Worm (Caenorhabditis elegans) whole organism, young adult: ENCODE data around the gene C52B11.5.

Experiments
- B0261.1 ChIP-seq: sonication (generic microtip); optimal IDR thresholded peaks from 2 replicates; lab custom pipeline; 2016; ENCODE audit warnings: mild to moderate bottlenecking, missing genetic modification characterization, moderate library complexity, missing compliant biosample characterization
- B0336.3 ChIP-seq: fragments of 200-800 bp; sonication (Bioruptor generic); IDR thresholded peaks from 2 replicates; pipeline ENCODE4 v1.3.6; 2022; ENCODE audit warnings: missing genetic modification characterization, missing compliant biosample characterization
- C17E4.6 ChIP-seq: fragments of 200-800 bp; sonication (Bioruptor generic); IDR thresholded peaks from 2 replicates; pipeline ENCODE4 v1.3.6; 2022; ENCODE audit warnings: missing genetic modification reagents, missing genetic modification characterization, missing compliant biosample characterization
- F55B11.4 ChIP-seq: sonication (generic microtip); optimal IDR thresholded peaks from 2 replicates; lab custom pipeline; 2016; ENCODE audit warnings: missing compliant biosample characterization, missing genetic modification characterization, borderline replicate concordance; ENCODE audit not compliant: insufficient read depth
- F57C9.4 ChIP-seq: sonication (generic microtip); optimal IDR thresholded peaks from 2 replicates; lab custom pipeline; 2017; ENCODE audit warnings: mild to moderate bottlenecking, missing genetic modification characterization, missing compliant biosample characterization
- K11D2.4 ChIP-seq: fragments of 200-800 bp; sonication (Bioruptor generic); IDR thresholded peaks from 2 replicates; pipeline ENCODE4 v1.3.6; 2022; ENCODE audit warnings: missing genetic modification reagents, missing genetic modification characterization, missing compliant biosample characterization
- T07F8.4 ChIP-seq: sonication (generic microtip); optimal IDR thresholded peaks from 2 replicates; lab custom pipeline; 2016; ENCODE audit warnings: mild to moderate bottlenecking, missing genetic modification characterization, moderate library complexity, missing compliant biosample characterization
- T26A5.8 ChIP-seq: sonication (generic microtip); optimal IDR thresholded peaks from 2 replicates; lab custom pipeline; 2016; ENCODE audit warnings: missing genetic modification characterization, missing compliant biosample characterization
- Y53G8AR.9 ChIP-seq: fragments of 200-800 bp; sonication (Bioruptor generic); conservative IDR thresholded peaks from 2 replicates; pipeline ENCODE4 v1.3.6; 2022; ENCODE audit warnings: missing genetic modification reagents, missing genetic modification characterization, missing compliant biosample characterization
- Y56A3A.18 ChIP-seq: fragments of 200-800 bp; sonication (Bioruptor generic); IDR thresholded peaks from 2 replicates; pipeline ENCODE4 v1.3.6; 2022; ENCODE audit warnings: missing genetic modification reagents, missing genetic modification characterization, missing compliant biosample characterization
- ZK185.1 ChIP-seq: sonication (generic microtip); optimal IDR thresholded peaks from 2 replicates; lab custom pipeline; 2016; ENCODE audit warnings: mild to moderate bottlenecking, missing genetic modification characterization, missing compliant biosample characterization; ENCODE audit not compliant: poor library complexity, severe bottlenecking
- aptf-3 ChIP-seq: fragments of 200-800 bp; sonication (Bioruptor generic); IDR thresholded peaks from 2 replicates; pipeline ENCODE4 v1.3.6; 2022; ENCODE audit warnings: missing genetic modification characterization, missing compliant biosample characterization
- athp-1 ChIP-seq: sonication (generic microtip); optimal IDR thresholded peaks from 2 replicates; lab custom pipeline; 2017; ENCODE audit warnings: mild to moderate bottlenecking, missing genetic modification characterization, missing compliant biosample characterization
- attf-3 ChIP-seq: fragments of 200-800 bp; sonication (Bioruptor generic); conservative IDR thresholded peaks from 2 replicates; pipeline ENCODE4 v1.3.6; 2022; ENCODE audit warnings: missing genetic modification reagents, missing genetic modification characterization, missing compliant biosample characterization
- ccch-3 ChIP-seq: fragments of 200-800 bp; sonication (Bioruptor generic); optimal IDR thresholded peaks from 2 replicates; lab custom pipeline; 2018; ENCODE audit warnings: mild to moderate bottlenecking, missing genetic modification characterization, missing compliant biosample characterization
- cebp-2 ChIP-seq: fragments of 200-800 bp; sonication (Bioruptor generic); IDR thresholded peaks from 2 replicates; pipeline ENCODE4 v1.3.6; 2022; ENCODE audit warnings: missing genetic modification characterization, missing compliant biosample characterization
- ceh-100 ChIP-seq: fragments of 200-800 bp; sonication (Bioruptor generic); IDR thresholded peaks from 2 replicates; pipeline ENCODE4 v1.3.6; 2022; ENCODE audit warnings: missing genetic modification reagents, missing genetic modification characterization, missing compliant biosample characterization
- ceh-27 ChIP-seq: fragments of 200-800 bp; sonication (Bioruptor generic); optimal IDR thresholded peaks from 2 replicates; lab custom pipeline; 2018; ENCODE audit warnings: mild to moderate bottlenecking, missing genetic modification characterization, moderate library complexity, missing compliant biosample characterization
- ceh-58 ChIP-seq: fragments of 200-800 bp; sonication (Bioruptor generic); IDR thresholded peaks from 2 replicates; pipeline ENCODE4 v1.3.6; 2022; ENCODE audit warnings: missing genetic modification characterization, missing compliant biosample characterization
- chd-7 ChIP-seq: sonication (generic microtip); optimal IDR thresholded peaks from 2 replicates; lab custom pipeline; 2016; ENCODE audit warnings: mild to moderate bottlenecking, missing genetic modification characterization, moderate library complexity, missing compliant biosample characterization
- dpl-1 ChIP-seq: fragments of 150-350 bp; optimal IDR thresholded peaks from 2 replicates; lab custom pipeline; 2014; ENCODE audit warnings: missing biosample characterization, missing genetic modification reagents, missing genetic modification characterization
- egl-18 ChIP-seq: fragments of 200-800 bp; sonication (Bioruptor generic); IDR thresholded peaks from 2 replicates; pipeline ENCODE4 v1.3.6; 2022; ENCODE audit warnings: missing genetic modification reagents, missing genetic modification characterization, missing compliant biosample characterization
- egl-44 ChIP-seq: fragments of 200-800 bp; sonication (Bioruptor generic); IDR thresholded peaks from 2 replicates; pipeline ENCODE4 v1.3.6; 2022; ENCODE audit warnings: missing genetic modification reagents, missing genetic modification characterization, missing compliant biosample characterization
- ekl-4 ChIP-seq: fragments of 200-800 bp; sonication (Bioruptor generic); IDR thresholded peaks from 2 replicates; pipeline ENCODE4 v1.3.6; 2022; ENCODE audit warnings: missing genetic modification reagents, missing genetic modification characterization, missing compliant biosample characterization
- fkh-3 ChIP-seq: sonication (generic microtip); optimal IDR thresholded peaks from 2 replicates; lab custom pipeline; 2016; ENCODE audit warnings: mild to moderate bottlenecking, missing genetic modification characterization, missing compliant biosample characterization
- gei-17 ChIP-seq: fragments of 200-800 bp; sonication (Bioruptor generic); optimal IDR thresholded peaks from 2 replicates; lab custom pipeline; 2018; ENCODE audit warnings: mild to moderate bottlenecking, missing genetic modification characterization, missing compliant biosample characterization
- hlh-26 ChIP-seq: fragments of 200-800 bp; sonication (Bioruptor generic); conservative IDR thresholded peaks from 2 replicates; pipeline ENCODE4 v1.3.6; 2022; ENCODE audit warnings: missing genetic modification reagents, missing genetic modification characterization, missing compliant biosample characterization
- hrde-1 ChIP-seq: sonication (generic microtip); optimal IDR thresholded peaks from 2 replicates; lab custom pipeline; 2016; ENCODE audit warnings: missing genetic modification characterization, mild to moderate bottlenecking, missing compliant biosample characterization, moderate library complexity, missing genotype, missing genetic modification reagents, borderline replicate concordance
- hsf-1 ChIP-seq: fragments of 200-800 bp; sonication (Bioruptor generic); IDR thresholded peaks from 2 replicates; pipeline ENCODE4 v1.3.6; 2022; ENCODE audit warnings: missing genetic modification reagents, missing genetic modification characterization, missing compliant biosample characterization
- let-526 ChIP-seq: fragments of 200-800 bp; sonication (Bioruptor generic); IDR thresholded peaks from 2 replicates; pipeline ENCODE4 v1.3.6; 2022; ENCODE audit warnings: missing genetic modification reagents, missing genetic modification characterization, missing compliant biosample characterization
- madf-10 ChIP-seq: sonication (generic microtip); optimal IDR thresholded peaks from 2 replicates; lab custom pipeline; 2016; ENCODE audit warnings: mild to moderate bottlenecking, missing genetic modification characterization, missing compliant biosample characterization
- mcd-1 ChIP-seq: fragments of 200-800 bp; sonication (Bioruptor generic); IDR thresholded peaks from 2 replicates; pipeline ENCODE4 v1.3.6; 2022; ENCODE audit warnings: missing genetic modification reagents, missing genetic modification characterization, missing compliant biosample characterization
- mxl-1 ChIP-seq: sonication (generic microtip); optimal IDR thresholded peaks from 2 replicates; lab custom pipeline; 2016; ENCODE audit warnings: missing genetic modification characterization, missing compliant biosample characterization
- nfyb-1 ChIP-seq: fragments of 200-800 bp; sonication (Bioruptor generic); IDR thresholded peaks from 2 replicates; pipeline ENCODE4 v1.3.6; 2022; ENCODE audit warnings: missing genetic modification reagents, missing genetic modification characterization, missing compliant biosample characterization
- nhr-179 ChIP-seq: sonication (generic microtip); optimal IDR thresholded peaks from 2 replicates; lab custom pipeline; 2016; ENCODE audit warnings: mild to moderate bottlenecking, missing genetic modification characterization, missing compliant biosample characterization
- nhr-80 ChIP-seq: sonication (generic microtip); optimal IDR thresholded peaks from 2 replicates; lab custom pipeline; 2016; ENCODE audit warnings: missing genetic modification characterization, missing compliant biosample characterization
- pbrm-1 ChIP-seq: fragments of 200-800 bp; sonication (Bioruptor generic); IDR thresholded peaks from 2 replicates; pipeline ENCODE4 v1.3.6; 2022; ENCODE audit warnings: missing genetic modification reagents, missing genetic modification characterization, missing compliant biosample characterization
- rec-8 ChIP-seq, 2 experiments: sonication (generic microtip); optimal IDR thresholded peaks; 2 replicates each; lab custom pipeline; 2016; ENCODE audit warnings: mild to moderate bottlenecking in 2 of 2, missing genetic modification characterization in 2 of 2, missing genetic modification reagents in 2 of 2, missing genotype in 2 of 2, missing biosample characterization in 1 of 2, missing compliant biosample characterization in 1 of 2, moderate library complexity in 1 of 2
- repo-1 ChIP-seq: sonication (generic microtip); optimal IDR thresholded peaks from 2 replicates; lab custom pipeline; 2017; ENCODE audit warnings: mild to moderate bottlenecking, missing genetic modification characterization, missing compliant biosample characterization
- rpc-1 ChIP-seq, 2 experiments: fragments of 150-350 bp in 1 of 2; sonication (generic microtip) in 1 of 2; optimal IDR thresholded peaks; 2 replicates each; lab custom pipeline; 2014 to 2018; ENCODE audit warnings: missing biosample characterization in 1 of 2, missing genetic modification characterization in 1 of 2, missing genetic modification reagents in 1 of 2, missing genotype in 1 of 2
- sea-2 ChIP-seq: fragments of 200-800 bp; sonication (Bioruptor generic); IDR thresholded peaks from 2 replicates; pipeline ENCODE4 v1.3.6; 2022; ENCODE audit warnings: missing genetic modification characterization, missing compliant biosample characterization
- snpc-1.3 ChIP-seq: sonication (generic microtip); optimal IDR thresholded peaks from 2 replicates; lab custom pipeline; 2017; ENCODE audit warnings: missing genetic modification characterization, mild to moderate bottlenecking, missing compliant biosample characterization, antibody characterized with exemption, moderate library complexity, missing genotype, missing genetic modification reagents; ENCODE audit not compliant: insufficient read depth
- snpc-4 ChIP-seq, 5 experiments: fragments of 150-350 bp in 1 of 5; sonication (generic microtip) in 4 of 5; optimal IDR thresholded peaks; 2 replicates each; lab custom pipeline; 2014 to 2018; ENCODE audit warnings: missing genetic modification characterization in 5 of 5, missing biosample characterization in 3 of 5, antibody characterized with exemption in 2 of 5, mild to moderate bottlenecking in 2 of 5, missing compliant biosample characterization in 2 of 5, missing genotype in 2 of 5, moderate library complexity in 2 of 5, missing genetic modification reagents in 1 of 5
- zfh-2 ChIP-seq: fragments of 200-800 bp; sonication (Bioruptor generic); conservative IDR thresholded peaks from 2 replicates; pipeline ENCODE4 v1.3.6; 2022; ENCODE audit warnings: missing genetic modification reagents, missing genetic modification characterization, missing compliant biosample characterization
- ztf-22 ChIP-seq: fragments of 200-800 bp; sonication (Bioruptor generic); optimal IDR thresholded peaks from 2 replicates; lab custom pipeline; 2018; ENCODE audit warnings: mild to moderate bottlenecking, missing genetic modification characterization, moderate library complexity, missing compliant biosample characterization
- ztf-28 ChIP-seq: fragments of 200-800 bp; sonication (Bioruptor generic); IDR thresholded peaks from 2 replicates; pipeline ENCODE4 v1.3.6; 2022; ENCODE audit warnings: missing genetic modification reagents, missing genetic modification characterization, missing compliant biosample characterization
- ztf-3 ChIP-seq: fragments of 200-800 bp; sonication (Bioruptor generic); optimal IDR thresholded peaks from 2 replicates; lab custom pipeline; 2018; ENCODE audit warnings: mild to moderate bottlenecking, missing genetic modification characterization, missing compliant biosample characterization

C52B11.5 gene

DNA sequence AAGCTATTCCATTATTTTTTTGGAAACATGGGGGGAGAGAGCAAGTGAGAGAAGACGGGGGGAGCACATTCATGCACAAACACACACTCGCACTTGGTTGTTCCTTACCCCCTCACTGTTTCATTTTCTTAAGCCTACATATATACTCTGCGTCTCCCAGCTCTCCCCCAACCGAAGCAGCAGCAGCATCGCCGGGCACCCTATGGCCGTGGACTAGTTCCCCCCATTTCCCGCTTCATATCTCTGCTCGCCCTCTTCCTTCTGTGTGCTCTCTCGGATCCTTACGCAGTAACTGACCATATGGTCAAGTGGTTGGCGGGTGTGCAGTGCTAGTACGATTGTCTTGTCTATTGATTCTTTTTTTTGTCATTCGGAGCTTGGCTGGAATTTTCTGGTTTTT, 29.7 kb downstream of the C52B11.5 start (continued):
- peak; percentile 15 for TF ChIP-seq T26A5.8 (tag; lab: Kevin White, UChicago)
- TF ChIP-seq madf-10: no peak
- no peak for TF ChIP-seq ceh-58 (GFP tag; lab: Robert Waterston, UW)
- no peak for TF ChIP-seq egl-18
- peak; percentile 36 for TF ChIP-seq chd-7 (tag; lab: Kevin White, UChicago)
- 0 out of 2 replicates have a peak, but pooled peaks have one; percentile 12 for TF ChIP-seq K11D2.4 (GFP tag; lab: Robert Waterston, UW)
- TF ChIP-seq snpc-1.3 (tag; lab: Kevin White, UChicago): no peak
- TF ChIP-seq rpc-1 (optimal IDR thresholded peaks at IDR 0.05; lab: Kevin White, UChicago): no peak
- no peak for TF ChIP-seq rpc-1 (tag; optimal IDR thresholded peaks at IDR 0.05; lab: Kevin White, UChicago)
- no peak for TF ChIP-seq F57C9.4 (tag; lab: Kevin White, UChicago)
- peak; percentile 61 for TF ChIP-seq gei-17 (GFP tag; lab: Kevin White, UChicago)
- TF ChIP-seq ztf-22 (GFP tag; lab: Kevin White, UChicago): peak; percentile 23
- no peak for TF ChIP-seq attf-3
- no peak for TF ChIP-seq Y53G8AR.9 (GFP tag; lab: Robert Waterston, UW)
- TF ChIP-seq ekl-4 (GFP tag; lab: Robert Waterston, UW): 0 out of 2 replicates have a peak, but pooled peaks have one; percentile 31
- TF ChIP-seq B0336.3 (GFP tag; lab: Robert Waterston, UW): peak; percentile 50; the same call in 1 of the 2 replicates
- TF ChIP-seq T07F8.4 (tag; lab: Kevin White, UChicago): no peak
- TF ChIP-seq ztf-3 (GFP tag; lab: Kevin White, UChicago): no peak
- no peak for TF ChIP-seq C17E4.6 (GFP tag; lab: Robert Waterston, UW)
- TF ChIP-seq nhr-179 (tag; lab: Kevin White, UChicago): no peak
- TF ChIP-seq ceh-100 (GFP tag; lab: Robert Waterston, UW): no peak; the same call in 1 of the 2 replicates
- 0 out of 2 replicates have a peak, but pooled peaks have one; percentile 14 for TF ChIP-seq let-526 (GFP tag; lab: Robert Waterston, UW)
- TF ChIP-seq ceh-27: peak; percentile 87
- no peak for TF ChIP-seq rec-8 (tag; optimal IDR thresholded peaks at IDR 0.05; lab: Kevin White, UChicago)
- TF ChIP-seq sea-2 (GFP tag; lab: Robert Waterston, UW): no peak
- no peak for TF ChIP-seq snpc-4 (GFP tag; optimal IDR thresholded peaks at IDR 0.05; lab: Kevin White, UChicago)
- peak; percentile 4 to 53 (median 37) for TF ChIP-seq snpc-4 (tag; optimal IDR thresholded peaks at IDR 0.05; lab: Kevin White, UChicago)
- TF ChIP-seq ZK185.1 (tag; lab: Kevin White, UChicago): no peak
- TF ChIP-seq egl-44 (GFP tag; lab: Robert Waterston, UW): peak; percentile 71; the same call in 1 of the 2 replicates
- no peak for TF ChIP-seq mxl-1 (tag; lab: Kevin White, UChicago)
- no peak for TF ChIP-seq hrde-1 (tag; lab: Kevin White, UChicago)
- no peak for TF ChIP-seq dpl-1 (GFP tag; lab: Kevin White, UChicago)
- TF ChIP-seq nfyb-1: peak; percentile 76
- peak; percentile 81; the same call in 1 of the 2 replicates for TF ChIP-seq Y56A3A.18 (GFP tag; lab: Robert Waterston, UW)
- TF ChIP-seq mcd-1: peak; percentile 58
- TF ChIP-seq pbrm-1 (GFP tag; lab: Robert Waterston, UW): 0 out of 2 replicates have a peak, but pooled peaks have one; percentile 14
- no peak for TF ChIP-seq F55B11.4
- no peak for TF ChIP-seq cebp-2
- TF ChIP-seq ztf-28 (GFP tag; lab: Robert Waterston, UW): 0 out of 2 replicates have a peak, but pooled peaks have one; percentile 50
- TF ChIP-seq fkh-3: no peak
- TF ChIP-seq hsf-1 (GFP tag; lab: Robert Waterston, UW): no peak
- peak; percentile 24 for TF ChIP-seq athp-1 (tag; lab: Kevin White, UChicago)
- TF ChIP-seq ccch-3 (GFP tag; lab: Kevin White, UChicago): no peak
- TF ChIP-seq aptf-3 (GFP tag; lab: Robert Waterston, UW): no peak
- TF ChIP-seq nhr-80 (tag; lab: Kevin White, UChicago): peak; percentile 89
- no peak for TF ChIP-seq B0261.1 (tag; lab: Kevin White, UChicago)
- no peak for TF ChIP-seq hlh-26 (GFP tag; lab: Robert Waterston, UW)
- peak; percentile 30 for TF ChIP-seq repo-1 (tag; lab: Kevin White, UChicago)
- peak; percentile 97 for TF ChIP-seq zfh-2 (GFP tag; lab: Robert Waterston, UW)
